Fruit fly (Drosophila melanogaster) whole organism, embryonic: ENCODE results near the gene Pxn.
A peak's percentile ranks its signal among the peaks of the same experiment; 100 is the strongest.

Experiments used
- Atf-2 ChIP-seq: fragments of 200-800 bp; sonication (Bioruptor generic); optimal IDR thresholded peaks from 2 replicates; lab custom pipeline; 2016; ENCODE audit warnings: missing biosample characterization, missing genetic modification characterization
- CG10274 ChIP-seq: fragments of 200-800 bp; sonication (Bioruptor generic); optimal IDR thresholded peaks from 3 replicates; lab custom pipeline; 2017; ENCODE audit warnings: missing biosample characterization, mild to moderate bottlenecking, missing genetic modification characterization
- CG10654 ChIP-seq: fragments of 200-800 bp; sonication (Bioruptor generic); optimal IDR thresholded peaks from 2 replicates; lab custom pipeline; 2016; ENCODE audit warnings: missing biosample characterization, missing genetic modification characterization
- CG11247 ChIP-seq: fragments of 200-800 bp; sonication (Bioruptor generic); IDR thresholded peaks from 2 replicates; pipeline ENCODE4 v1.3.6; 2022; ENCODE audit warnings: missing biosample characterization, missing genetic modification characterization
- CG12071 ChIP-seq: fragments of 200-800 bp; sonication (Bioruptor generic); optimal IDR thresholded peaks from 3 replicates; lab custom pipeline; 2018; ENCODE audit warnings: missing biosample characterization, mild to moderate bottlenecking, missing genetic modification characterization
- CG12744 ChIP-seq: fragments of 200-800 bp; sonication (Bioruptor generic); optimal IDR thresholded peaks from 2 replicates; lab custom pipeline; 2016; ENCODE audit warnings: missing biosample characterization, missing genetic modification characterization
- CG14860 ChIP-seq: fragments of 200-800 bp; sonication (Bioruptor generic); IDR thresholded peaks from 3 replicates; pipeline ENCODE4 v1.3.6; 2022; ENCODE audit warnings: missing biosample characterization, missing genetic modification characterization; ENCODE audit not compliant: partially characterized antibody
- CG15011 ChIP-seq: fragments of 200-800 bp; sonication (Bioruptor generic); optimal IDR thresholded peaks from 3 replicates; lab custom pipeline; 2018; ENCODE audit warnings: missing biosample characterization, mild to moderate bottlenecking, missing genetic modification characterization
- CG17385 ChIP-seq: fragments of 200-800 bp; sonication (Bioruptor generic); optimal IDR thresholded peaks from 3 replicates; lab custom pipeline; 2018; ENCODE audit warnings: missing biosample characterization, mild to moderate bottlenecking, missing genetic modification characterization
- CG2120 ChIP-seq: fragments of 200-800 bp; sonication (Bioruptor generic); optimal IDR thresholded peaks from 3 replicates; lab custom pipeline; 2016; ENCODE audit warnings: missing biosample characterization, missing genetic modification characterization
- CG2875 ChIP-seq: fragments of 200-800 bp; sonication (Bioruptor generic); optimal IDR thresholded peaks from 2 replicates; lab custom pipeline; 2017; ENCODE audit warnings: missing biosample characterization, mild to moderate bottlenecking, missing genetic modification characterization, missing genetic modification reagents
- CG31365 ChIP-seq: fragments of 200-800 bp; sonication (Bioruptor generic); optimal IDR thresholded peaks from 2 replicates; lab custom pipeline; 2018; ENCODE audit warnings: missing biosample characterization, mild to moderate bottlenecking, missing genetic modification characterization
- CG3163 ChIP-seq: fragments of 200-800 bp; sonication (Bioruptor generic); optimal IDR thresholded peaks from 3 replicates; lab custom pipeline; 2016; ENCODE audit warnings: missing biosample characterization, missing genetic modification characterization
- CG3838 ChIP-seq: fragments of 200-800 bp; sonication (Bioruptor generic); optimal IDR thresholded peaks from 3 replicates; lab custom pipeline; 2016; ENCODE audit warnings: missing biosample characterization, missing genetic modification characterization
- CG7963 ChIP-seq: fragments of 200-800 bp; sonication (Bioruptor generic); IDR thresholded peaks from 3 replicates; pipeline ENCODE4 v1.3.6; 2022; ENCODE audit warnings: missing biosample characterization, missing genetic modification characterization; ENCODE audit not compliant: partially characterized antibody
- CG8089 ChIP-seq: fragments of 200-800 bp; sonication (Bioruptor generic); optimal IDR thresholded peaks from 3 replicates; lab custom pipeline; 2016; ENCODE audit warnings: missing biosample characterization, missing genetic modification characterization
- CG8924 ChIP-seq: fragments of 200-800 bp; optimal IDR thresholded peaks from 3 replicates; lab custom pipeline; 2019; ENCODE audit warnings: missing biosample characterization, mild to moderate bottlenecking, missing genetic modification characterization, moderate library complexity
- CG8944 ChIP-seq: fragments of 200-800 bp; sonication (Bioruptor generic); optimal IDR thresholded peaks from 3 replicates; lab custom pipeline; 2016; ENCODE audit warnings: missing biosample characterization, missing genetic modification characterization
- Dip2 ChIP-seq: fragments of 200-800 bp; sonication (Bioruptor generic); IDR thresholded peaks from 2 replicates; pipeline ENCODE4 v1.3.6; 2022; ENCODE audit warnings: missing biosample characterization, missing genetic modification characterization
- Dll ChIP-seq: fragments of 200-800 bp; sonication (Bioruptor generic); IDR thresholded peaks from 4 replicates; pipeline ENCODE4 v1.3.6; 2022; ENCODE audit warnings: missing biosample characterization, missing genetic modification characterization; ENCODE audit not compliant: partially characterized antibody
- Drgx ChIP-seq: fragments of 200-800 bp; sonication (Bioruptor generic); IDR thresholded peaks from 2 replicates; pipeline ENCODE4 v1.3.6; 2022; ENCODE audit warnings: missing biosample characterization, missing genetic modification characterization
- Eip74EF ChIP-seq, 2 experiments: fragments of 200-800 bp in 1 of 2; fragments of >200 bp in 1 of 2; sonication (Bioruptor generic) in 1 of 2; optimal IDR thresholded peaks; 2 replicates each; lab custom pipeline; 2017 to 2019; ENCODE audit warnings: missing biosample characterization in 2 of 2, missing genetic modification characterization in 2 of 2, mild to moderate bottlenecking in 1 of 2, moderate library complexity in 1 of 2
- H2.0 ChIP-seq: fragments of 200-800 bp; sonication (Bioruptor generic); IDR thresholded peaks from 2 replicates; pipeline ENCODE4 v1.3.6; 2022; ENCODE audit warnings: missing biosample characterization, missing genetic modification characterization
- Jarid2 ChIP-seq: fragments of 200-800 bp; sonication (Bioruptor generic); optimal IDR thresholded peaks from 3 replicates; lab custom pipeline; 2017; ENCODE audit warnings: mild to moderate bottlenecking, missing biosample characterization, missing genetic modification reagents, missing genetic modification characterization
- Max ChIP-seq: fragments of 200-800 bp; sonication (Bioruptor generic); optimal IDR thresholded peaks from 2 replicates; lab custom pipeline; 2016; ENCODE audit warnings: missing biosample characterization, mild to moderate bottlenecking, missing genetic modification characterization
- Oaz ChIP-seq: fragments of 200-800 bp; sonication (Bioruptor generic); IDR thresholded peaks from 2 replicates; pipeline ENCODE4 v1.3.6; 2022; ENCODE audit warnings: missing biosample characterization, missing genetic modification characterization
- Ravus ChIP-seq: fragments of 200-800 bp; sonication (Bioruptor generic); IDR thresholded peaks from 2 replicates; pipeline ENCODE4 v1.3.6; 2022; ENCODE audit warnings: missing biosample characterization, missing genetic modification characterization
- Xrp1 ChIP-seq: fragments of 200-800 bp; sonication (Bioruptor generic); IDR thresholded peaks from 2 replicates; pipeline ENCODE4 v1.3.6; 2022; ENCODE audit warnings: missing biosample characterization, missing genetic modification characterization
- YL-1 ChIP-seq: fragments of 200-800 bp; sonication (Bioruptor generic); optimal IDR thresholded peaks from 3 replicates; lab custom pipeline; 2017; ENCODE audit warnings: missing biosample characterization, mild to moderate bottlenecking, missing genetic modification characterization
- ase ChIP-seq: fragments of 200-800 bp; sonication (Bioruptor generic); IDR thresholded peaks from 3 replicates; pipeline ENCODE4 v1.3.6; 2022; ENCODE audit warnings: missing biosample characterization, missing genetic modification characterization
- ash1 ChIP-seq: fragments of 200-800 bp; sonication (Bioruptor generic); optimal IDR thresholded peaks from 2 replicates; lab custom pipeline; 2018; ENCODE audit warnings: missing biosample characterization, mild to moderate bottlenecking, missing genetic modification characterization
- az2 ChIP-seq: fragments of 200-800 bp; sonication (Bioruptor generic); optimal IDR thresholded peaks from 3 replicates; lab custom pipeline; 2016; ENCODE audit warnings: missing biosample characterization, missing genetic modification characterization
- bab2 ChIP-seq: fragments of 200-800 bp; sonication (Bioruptor generic); optimal IDR thresholded peaks from 2 replicates; lab custom pipeline; 2016; ENCODE audit warnings: missing biosample characterization, missing genetic modification characterization
- chinmo ChIP-seq: fragments of 200-800 bp; sonication (Bioruptor generic); IDR thresholded peaks from 4 replicates; pipeline ENCODE4 v1.3.6; 2022; ENCODE audit warnings: missing biosample characterization, missing genetic modification characterization; ENCODE audit not compliant: partially characterized antibody
- crp ChIP-seq, 2 experiments: fragments of 200-800 bp; sonication (Bioruptor generic); optimal IDR thresholded peaks; 2 replicates in 1 of 2; 3 replicates in 1 of 2; lab custom pipeline; 2017; ENCODE audit warnings: missing biosample characterization in 2 of 2, missing genetic modification characterization in 2 of 2, mild to moderate bottlenecking in 1 of 2, moderate library complexity in 1 of 2
- dan ChIP-seq: fragments of 200-800 bp; sonication (Bioruptor generic); IDR thresholded peaks from 2 replicates; pipeline ENCODE4 v1.3.6; 2022; ENCODE audit warnings: missing biosample characterization, missing genetic modification characterization
- esg ChIP-seq: fragments of 200-800 bp; sonication (Bioruptor generic); conservative IDR thresholded peaks from 2 replicates; pipeline ENCODE4 v1.3.6; 2022; ENCODE audit warnings: missing biosample characterization, missing genetic modification characterization
- fd3F ChIP-seq: fragments of 200-800 bp; sonication (Bioruptor generic); optimal IDR thresholded peaks from 2 replicates; lab custom pipeline; 2018; ENCODE audit warnings: missing biosample characterization, mild to moderate bottlenecking, missing genetic modification characterization, moderate library complexity
- gcm ChIP-seq: fragments of 200-800 bp; sonication (Bioruptor generic); optimal IDR thresholded peaks from 2 replicates; lab custom pipeline; 2019; ENCODE audit warnings: missing biosample characterization, mild to moderate bottlenecking, missing genetic modification characterization, moderate library complexity
- gt ChIP-seq: fragments of 200-800 bp; sonication (Bioruptor generic); IDR thresholded peaks from 2 replicates; pipeline ENCODE4 v1.3.6; 2022; ENCODE audit warnings: missing biosample characterization, missing genetic modification characterization
- hb ChIP-seq: fragments of 200-800 bp; sonication (Bioruptor generic); IDR thresholded peaks from 3 replicates; pipeline ENCODE4 v1.3.6; 2022; ENCODE audit warnings: missing biosample characterization, missing genetic modification characterization; ENCODE audit not compliant: partially characterized antibody
- lmd ChIP-seq: fragments of 200-800 bp; sonication (Bioruptor generic); IDR thresholded peaks from 2 replicates; pipeline ENCODE4 v1.3.6; 2022; ENCODE audit warnings: missing biosample characterization, missing genetic modification characterization
- mld ChIP-seq: fragments of 200-800 bp; sonication (Bioruptor generic); IDR thresholded peaks from 3 replicates; pipeline ENCODE4 v1.3.6; 2022; ENCODE audit warnings: missing biosample characterization, missing genetic modification characterization; ENCODE audit not compliant: partially characterized antibody
- nmo ChIP-seq: fragments of 200-800 bp; sonication (Bioruptor generic); optimal IDR thresholded peaks from 2 replicates; lab custom pipeline; 2018; ENCODE audit warnings: missing biosample characterization, mild to moderate bottlenecking, missing genetic modification characterization, moderate library complexity
- pnt ChIP-seq: fragments of 200-800 bp; sonication (Bioruptor generic); optimal IDR thresholded peaks from 3 replicates; lab custom pipeline; 2016; ENCODE audit warnings: missing biosample characterization, missing genetic modification characterization
- sens-2 ChIP-seq: fragments of 200-800 bp; sonication (Bioruptor generic); IDR thresholded peaks from 2 replicates; pipeline ENCODE4 v1.3.6; 2022; ENCODE audit warnings: missing biosample characterization, missing genetic modification characterization
- seq ChIP-seq: fragments of 200-800 bp; sonication (Bioruptor generic); IDR thresholded peaks from 2 replicates; pipeline ENCODE4 v1.3.6; 2022; ENCODE audit warnings: missing biosample characterization, missing genetic modification characterization
- sima ChIP-seq: fragments of 200-800 bp; sonication (Bioruptor generic); optimal IDR thresholded peaks from 2 replicates; lab custom pipeline; 2016; ENCODE audit warnings: missing biosample characterization, missing genetic modification characterization
- slou ChIP-seq: fragments of 200-800 bp; sonication (Bioruptor generic); optimal IDR thresholded peaks from 3 replicates; lab custom pipeline; 2016; ENCODE audit warnings: missing biosample characterization, missing genetic modification characterization

The Pxn gene

DNA sequence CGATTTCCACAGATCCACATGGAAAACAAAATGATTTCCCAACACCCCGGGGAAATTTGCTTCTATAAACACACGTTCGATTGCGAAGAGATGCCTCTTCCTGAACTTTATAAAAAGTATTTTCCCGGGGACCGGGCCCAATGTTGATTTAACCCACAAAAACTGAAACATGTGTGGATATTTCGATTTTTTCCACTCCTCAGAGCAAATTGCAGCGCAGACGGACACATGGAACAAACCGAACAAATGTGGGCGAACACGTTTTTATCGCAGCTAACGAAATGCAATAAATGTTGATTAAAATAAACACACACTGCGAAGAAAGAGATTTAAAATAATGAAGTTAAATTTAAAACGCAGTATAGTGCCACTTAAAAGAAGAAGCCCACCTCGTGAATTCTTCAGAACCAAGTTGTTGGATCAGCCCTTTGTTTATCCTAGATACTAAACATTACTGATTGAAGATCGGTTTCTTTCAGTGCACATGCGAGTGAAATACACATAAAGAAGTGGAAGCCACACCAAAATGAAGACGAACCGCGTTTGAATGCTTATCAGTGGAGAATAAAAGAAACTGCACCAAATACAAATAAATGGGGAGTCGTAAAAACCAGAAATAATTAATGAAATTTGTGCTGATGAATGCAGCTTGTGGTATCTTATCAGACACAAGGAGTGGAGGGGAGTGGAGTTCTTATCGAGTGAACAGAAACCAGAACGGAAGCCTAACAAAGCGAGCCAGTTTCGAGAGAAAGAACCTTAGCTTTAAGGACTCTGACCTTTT is 46.9 kb downstream of the Pxn start (continued):
- peak; percentile 85 for TF ChIP-seq CG2875
- peak; percentile 86 for TF ChIP-seq ase
- peak; percentile 49 for TF ChIP-seq Jarid2 (GFP tag; lab: Kevin White, UChicago)
- TF ChIP-seq CG7963 (GFP tag; lab: Robert Waterston, UW) = no peak
- no peak for TF ChIP-seq ash1 (GFP tag; lab: Kevin White, UChicago)
- peak; percentile 87 for TF ChIP-seq bab2 (GFP tag; lab: Kevin White, UChicago)
- TF ChIP-seq CG8924 (tag; lab: Kevin White, UChicago) = peak; percentile 81
- TF ChIP-seq esg = peak; percentile 81
- TF ChIP-seq Drgx (GFP tag; lab: Robert Waterston, UW) = peak; percentile 88
- peak; percentile 17 for TF ChIP-seq YL-1 (GFP tag; lab: Kevin White, UChicago)
- TF ChIP-seq CG8944 (GFP tag; lab: Kevin White, UChicago) = peak; percentile 77
- TF ChIP-seq gcm = peak; percentile 78
- TF ChIP-seq CG31365 = peak; percentile 39
- peak; percentile 42 for TF ChIP-seq CG15011 (GFP tag; lab: Kevin White, UChicago)
- peak; percentile 86 for TF ChIP-seq nmo
- TF ChIP-seq CG12071 (GFP tag; lab: Kevin White, UChicago) = peak; percentile 77
- no peak for TF ChIP-seq slou
- peak; percentile 22 for TF ChIP-seq CG3838 (GFP tag; lab: Kevin White, UChicago)
- peak; percentile 42 for TF ChIP-seq CG3163 (GFP tag; lab: Kevin White, UChicago)
- TF ChIP-seq sens-2 (GFP tag; lab: Robert Waterston, UW) = peak; percentile 88
- TF ChIP-seq chinmo (GFP tag; lab: Robert Waterston, UW) = no peak
- TF ChIP-seq CG2120 = peak; percentile 8
- peak; percentile 80 for TF ChIP-seq CG17385 (GFP tag; lab: Kevin White, UChicago)
- TF ChIP-seq CG11247 (GFP tag; lab: Robert Waterston, UW) = peak; percentile 75
- peak; percentile 86 for TF ChIP-seq lmd (GFP tag; lab: Robert Waterston, UW)
- TF ChIP-seq CG8089 (GFP tag; lab: Kevin White, UChicago) = peak; percentile 72
- peak; percentile 69 for TF ChIP-seq Max (GFP tag; lab: Kevin White, UChicago)
- peak; percentile 62 for TF ChIP-seq CG12744 (GFP tag; lab: Kevin White, UChicago)
- TF ChIP-seq Oaz (GFP tag; lab: Robert Waterston, UW) = peak; percentile 58
- no peak for TF ChIP-seq dan (GFP tag; lab: Robert Waterston, UW)
- no peak for TF ChIP-seq Dll
- TF ChIP-seq CG14860 = no peak
- peak in 1 of 2 experiments; percentile 22 for TF ChIP-seq crp (GFP tag; optimal IDR thresholded peaks at IDR 0.05; lab: Kevin White, UChicago)
- peak in 1 of 2 experiments; percentile 84 for TF ChIP-seq Eip74EF (GFP tag; optimal IDR thresholded peaks at IDR 0.05; lab: Kevin White, UChicago)
- peak; percentile 41; the same call in 1 of the 2 replicates for TF ChIP-seq gt (GFP tag; lab: Robert Waterston, UW)
- TF ChIP-seq H2.0 (GFP tag; lab: Robert Waterston, UW) = peak; percentile 64
- TF ChIP-seq hb (GFP tag; lab: Robert Waterston, UW) = no peak
- TF ChIP-seq CG10654 (GFP tag; lab: Kevin White, UChicago) = peak; percentile 88
- TF ChIP-seq Xrp1 = peak; percentile 86
- peak; percentile 61 for TF ChIP-seq seq (GFP tag; lab: Robert Waterston, UW)
- no peak for TF ChIP-seq Dip2
- peak; percentile 81 for TF ChIP-seq az2 (GFP tag; lab: Kevin White, UChicago)
- TF ChIP-seq Ravus (GFP tag; lab: Robert Waterston, UW) = no peak; the same call in none of the 2 replicates
- TF ChIP-seq pnt (GFP tag; lab: Kevin White, UChicago) = peak; percentile 58
- peak; percentile 21 for TF ChIP-seq fd3F (GFP tag; lab: Kevin White, UChicago)
- TF ChIP-seq Atf-2 (GFP tag; lab: Kevin White, UChicago) = peak; percentile 76
- peak; percentile 43 for TF ChIP-seq CG10274
- TF ChIP-seq mld (GFP tag; lab: Robert Waterston, UW) = no peak
- peak; percentile 53 for TF ChIP-seq sima
